Fruit fly (Drosophila melanogaster) S2 (cell line): ENCODE measurements around the gene CG6125.

Experiments
- CG8478 ChIP-seq: fragments of >200 bp; optimal IDR thresholded peaks from 2 replicates; lab custom pipeline; 2018
- CTCF ChIP-seq, 2 experiments: fragments of >200 bp; optimal IDR thresholded peaks; 2 replicates each; lab custom pipeline; 2018

The CG6125 gene

DNA sequence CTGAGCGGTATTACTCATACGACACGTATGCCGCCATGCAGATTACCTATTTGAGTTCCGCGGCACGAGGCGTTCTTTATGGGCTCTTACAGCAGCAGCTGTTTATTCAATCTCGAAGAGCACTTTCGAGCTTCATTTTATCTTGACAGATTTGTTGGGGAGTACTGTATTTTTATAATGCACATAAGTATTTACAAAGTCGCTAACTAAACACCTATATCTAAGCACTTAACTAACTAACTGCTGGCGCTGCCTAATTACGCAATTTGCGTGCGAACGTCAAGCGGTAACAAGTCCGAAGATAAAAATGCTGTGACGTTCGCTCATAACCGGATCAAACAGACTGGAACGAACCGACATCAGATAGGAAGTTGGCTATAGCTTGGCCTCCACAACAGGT, 4.2 kb downstream of the CG6125 start:
- TF ChIP-seq CTCF (optimal IDR thresholded peaks at IDR 0.05; lab: Kevin White, UChicago) (no peak), CG8478 (lab: Kevin White, UChicago) (no peak)

DNA sequence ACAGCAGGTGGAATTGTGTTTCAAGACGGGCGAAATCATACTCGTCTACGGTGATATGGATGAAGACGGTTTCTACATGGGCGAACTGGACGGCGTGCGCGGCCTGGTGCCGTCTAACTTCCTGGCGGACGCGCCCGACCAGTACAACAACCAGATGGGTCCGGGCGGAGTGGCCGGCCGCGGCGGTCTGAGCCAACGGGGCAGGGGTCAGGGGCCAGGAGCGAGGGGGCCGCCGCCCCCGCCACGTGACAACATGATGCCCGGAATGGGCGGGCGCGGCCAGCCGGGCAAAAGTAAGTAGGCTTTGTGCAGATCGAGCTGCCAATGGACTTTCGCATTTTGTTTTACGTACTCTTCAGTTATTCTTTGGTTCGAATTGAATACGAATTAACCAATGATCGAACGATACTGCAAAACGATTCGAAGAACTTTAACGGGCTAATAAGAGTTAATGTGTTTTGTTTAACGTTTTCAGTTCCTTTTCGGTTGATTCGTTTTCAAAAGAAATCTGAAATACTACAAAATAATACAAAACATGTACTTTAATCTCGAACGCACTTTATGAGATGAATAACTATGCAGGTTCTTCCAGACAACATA, 13.6 kb downstream of the CG6125 start:
- TF ChIP-seq CTCF (optimal IDR thresholded peaks at IDR 0.05; lab: Kevin White, UChicago) (no peak), CG8478 (lab: Kevin White, UChicago) (no peak)

DNA sequence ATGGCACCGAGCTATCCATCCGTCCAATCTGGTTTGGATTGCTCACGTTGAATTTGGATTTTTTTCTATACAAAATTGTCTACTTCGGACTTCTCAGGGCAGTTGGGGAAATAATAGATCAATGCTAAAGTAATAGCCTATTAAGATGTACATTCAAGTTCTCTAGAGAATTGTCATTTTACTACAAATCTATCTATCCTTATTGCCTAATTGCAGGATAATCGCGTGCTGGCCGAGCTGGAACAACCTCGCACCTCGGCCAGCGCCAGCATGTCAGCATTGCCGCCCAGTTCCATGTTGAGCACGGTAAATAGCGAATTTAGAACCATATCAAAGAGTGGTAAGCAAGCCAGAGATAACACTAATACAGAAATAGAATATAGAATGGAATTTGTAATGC, 24.0 kb downstream of the CG6125 start, which contains the start of gene h-cup:
TSS of gene h-cup (minus strand) at position 101 of the 400 bp plus-strand sequence.
- TF ChIP-seq CTCF (optimal IDR thresholded peaks at IDR 0.05; lab: Kevin White, UChicago) (no peak), CG8478 (lab: Kevin White, UChicago) (no peak)

DNA sequence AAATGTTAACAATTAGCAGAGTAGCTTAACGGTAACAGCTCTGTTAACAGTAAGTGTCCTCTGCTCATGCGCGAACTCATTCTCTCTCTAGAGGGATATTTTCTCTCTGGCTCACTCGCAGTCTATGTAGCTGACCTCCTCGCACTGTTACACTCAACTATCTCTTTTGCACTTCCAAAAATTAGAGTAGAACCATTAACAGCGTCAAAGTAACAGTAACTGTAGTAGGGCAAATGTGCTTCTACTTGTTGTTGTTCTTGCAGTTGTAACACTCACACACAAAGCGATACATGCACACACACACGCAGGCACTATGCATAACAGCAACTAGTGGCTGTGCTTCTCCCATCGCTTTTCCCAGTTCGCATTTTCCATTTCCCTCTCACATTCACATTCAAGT, 27.8 kb downstream of the CG6125 start:
- peak in 1 of 2 experiments; percentile 6 for TF ChIP-seq CTCF (optimal IDR thresholded peaks at IDR 0.05; lab: Kevin White, UChicago)
- no peak for TF ChIP-seq CG8478 (lab: Kevin White, UChicago)

DNA sequence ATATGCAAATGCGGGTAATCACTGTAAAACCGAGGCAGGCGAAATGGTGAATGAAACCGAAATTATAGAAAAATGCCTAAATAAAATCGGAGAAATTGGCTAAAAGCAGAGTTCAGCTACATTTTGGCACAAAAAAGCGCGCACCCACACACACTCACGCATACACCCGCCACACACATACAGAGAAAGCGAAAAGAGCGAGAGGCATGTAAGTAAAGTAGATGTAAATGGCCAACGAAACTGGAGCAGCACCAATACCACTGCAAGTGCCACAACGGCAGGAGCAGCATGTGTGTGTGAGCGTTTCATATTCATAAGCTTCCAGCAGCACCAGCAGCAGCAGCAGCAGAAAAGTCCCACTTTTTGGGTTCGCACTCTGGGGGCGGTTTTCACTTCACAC, 31.4 kb downstream of the CG6125 start:
- TF ChIP-seq CTCF (optimal IDR thresholded peaks at IDR 0.05; lab: Kevin White, UChicago) (no peak), CG8478 (lab: Kevin White, UChicago) (no peak)

DNA sequence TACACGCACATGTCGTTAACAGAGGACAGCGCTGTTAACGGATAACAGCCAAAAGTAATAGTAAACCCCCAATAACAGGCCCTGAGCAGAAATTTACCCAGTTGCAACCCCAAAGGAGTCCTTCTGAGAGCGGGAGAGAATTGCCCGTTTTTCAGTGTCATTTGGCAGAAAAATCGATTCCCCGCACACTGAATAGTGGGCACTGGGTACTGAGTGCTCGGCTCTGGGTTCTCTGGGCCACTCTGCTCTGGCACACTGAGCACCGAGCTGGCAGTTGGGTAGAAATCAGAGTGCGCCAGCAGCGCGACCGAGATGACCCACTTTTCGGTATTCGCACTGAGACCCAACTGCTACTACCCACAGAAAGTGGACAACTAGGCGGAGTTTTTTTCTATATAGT, 32.5 kb downstream of the CG6125 start, which contains the start of gene Rbp:
TSS of gene Rbp (plus strand) at position 239 of the 400 bp plus-strand sequence.
- TF ChIP-seq CTCF (optimal IDR thresholded peaks at IDR 0.05; lab: Kevin White, UChicago) (no peak), CG8478 (lab: Kevin White, UChicago) (no peak)

DNA sequence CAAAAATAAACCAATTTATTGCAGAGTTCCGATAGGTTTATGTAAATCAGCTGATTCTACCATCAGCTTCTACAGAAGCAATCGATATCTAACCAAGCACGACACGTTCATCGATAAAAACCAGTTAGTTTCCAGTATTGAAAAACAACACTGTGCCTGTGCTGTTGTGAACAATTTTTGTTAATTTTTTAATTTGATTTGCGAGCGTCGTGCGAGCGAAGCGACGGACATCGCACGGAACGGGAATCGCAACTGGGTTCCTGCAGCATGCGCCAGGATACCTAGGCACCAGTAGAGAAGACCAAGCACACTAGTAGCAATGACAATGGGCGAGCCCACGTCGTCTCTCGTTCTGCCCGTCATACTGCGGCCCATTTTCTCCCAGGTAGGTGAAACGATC, 35.0 kb downstream of the CG6125 start, which contains the start of the genes Ccm3 and CG6136:
TSS of gene Ccm3 (plus strand) at position 125 of the 400 bp plus-strand sequence.
TSS of gene CG6136 (minus strand) at position 380 of the 400 bp plus-strand sequence.
- TF ChIP-seq CG8478 (lab: Kevin White, UChicago) (no peak), CTCF (optimal IDR thresholded peaks at IDR 0.05; lab: Kevin White, UChicago) (peak in 1 of 2 experiments; percentile 2)

DNA sequence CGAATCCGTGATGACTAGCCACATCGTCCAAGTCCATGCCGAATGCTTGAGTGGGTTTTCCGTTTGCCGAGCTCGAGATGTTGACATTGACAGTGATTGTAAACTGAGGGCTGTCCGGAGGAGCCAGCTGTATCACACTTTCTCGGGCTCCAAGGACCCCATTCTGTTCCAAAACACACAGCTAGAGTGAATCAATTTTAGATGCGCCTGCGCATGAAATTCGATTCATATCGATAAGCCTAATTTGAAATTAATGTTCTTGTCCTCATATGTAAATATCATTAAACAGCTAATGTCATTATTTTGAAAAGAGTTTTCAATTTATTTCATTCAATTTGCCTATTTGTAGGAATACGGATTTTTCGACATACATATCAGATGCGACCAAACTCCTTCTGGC, 37.1 kb downstream of the CG6125 start, which contains the start of gene CG14868:
TSS of gene CG14868 (minus strand) at position 204 of the 400 bp plus-strand sequence.
- TF ChIP-seq CTCF (optimal IDR thresholded peaks at IDR 0.05; lab: Kevin White, UChicago) (no peak), CG8478 (lab: Kevin White, UChicago) (no peak)

DNA sequence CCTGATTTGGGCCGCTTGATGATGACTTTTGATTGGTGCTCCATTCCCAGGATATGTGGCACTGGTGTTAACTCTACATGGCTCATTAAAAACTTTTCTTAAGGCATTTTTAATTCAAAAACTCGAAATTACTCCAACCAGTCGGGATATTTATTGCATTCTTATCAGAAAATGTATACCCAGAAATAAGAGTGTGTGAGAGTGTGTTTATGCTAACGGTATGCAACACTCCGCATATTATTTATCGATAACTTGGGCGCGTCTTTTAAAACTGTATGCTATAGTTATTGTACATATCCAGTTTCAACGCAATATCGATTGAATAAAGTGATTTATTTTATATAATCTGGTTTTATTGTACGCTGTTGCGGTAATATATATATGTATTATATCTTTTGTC, 39.4 kb downstream of the CG6125 start, which contains the start of gene CG34404:
TSS of gene CG34404 (minus strand) at position 189 of the 400 bp plus-strand sequence.
- TF ChIP-seq CG8478 (lab: Kevin White, UChicago): no peak
- no peak for TF ChIP-seq CTCF (optimal IDR thresholded peaks at IDR 0.05; lab: Kevin White, UChicago)

DNA sequence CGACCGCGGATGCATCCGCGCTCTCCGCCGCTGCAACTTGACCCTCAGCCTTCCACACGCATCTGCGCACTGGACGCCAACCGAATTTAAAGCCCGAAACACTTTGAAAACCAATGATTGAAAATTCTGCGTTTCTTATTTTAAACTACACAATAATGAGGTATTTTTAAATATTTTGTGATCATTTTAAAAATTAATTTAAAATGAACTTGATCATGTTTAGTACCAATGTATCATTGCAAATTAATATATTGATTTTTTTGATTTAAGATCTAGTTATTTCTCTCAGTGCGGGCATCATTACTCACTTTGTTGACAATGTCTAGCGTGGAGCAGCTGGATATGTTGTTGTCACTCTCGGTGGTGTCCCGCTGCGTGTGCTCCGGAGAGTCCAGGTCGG, 40.0 kb downstream of the CG6125 start:
- TF ChIP-seq CG8478 (lab: Kevin White, UChicago) (no peak), CTCF (optimal IDR thresholded peaks at IDR 0.05; lab: Kevin White, UChicago) (no peak)

DNA sequence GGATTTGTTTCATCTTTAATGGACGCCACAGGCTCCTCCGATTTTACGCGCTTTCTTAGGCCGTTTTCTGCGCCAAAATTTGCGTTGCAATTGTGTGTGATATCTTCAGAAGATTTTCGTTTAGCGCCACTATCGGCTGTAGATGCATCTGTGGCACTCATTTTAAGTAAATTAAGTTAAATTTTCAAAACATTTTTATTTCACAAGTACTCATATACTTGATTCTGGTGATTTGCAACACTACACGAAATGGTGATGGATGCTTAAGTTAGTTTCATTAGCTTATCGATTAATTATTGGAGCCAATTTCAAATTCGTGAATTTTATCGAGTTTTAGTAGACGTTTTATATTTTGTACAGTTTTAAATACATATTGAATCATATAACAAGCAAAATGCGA, 43.3 kb downstream of the CG6125 start, which contains the start of gene CG6171:
TSS of gene CG6171 (minus strand) at position 250 of the 400 bp plus-strand sequence.
- TF ChIP-seq CTCF (optimal IDR thresholded peaks at IDR 0.05; lab: Kevin White, UChicago) (no peak), CG8478 (lab: Kevin White, UChicago) (no peak)

DNA sequence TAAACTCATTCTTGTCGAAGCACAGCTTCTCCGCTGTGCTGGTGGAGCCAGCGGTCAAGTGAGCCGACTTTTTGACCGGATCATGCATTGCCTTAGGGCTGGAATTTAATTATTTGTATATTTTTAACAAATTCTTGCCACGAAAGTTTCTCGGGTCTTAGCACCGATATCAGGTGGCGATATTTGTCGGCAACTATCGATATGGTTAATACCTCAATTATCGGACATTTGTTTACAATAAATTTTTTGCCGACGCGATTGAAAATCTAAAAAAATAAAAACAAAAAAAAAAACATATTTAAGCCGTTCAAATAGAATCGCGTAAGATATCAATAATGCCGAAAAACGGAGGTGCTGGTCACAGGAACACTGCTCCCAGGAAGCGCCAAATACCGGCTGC, 45.4 kb downstream of the CG6125 start, which contains the start of the genes Cog2 and Trax:
TSS of gene Cog2 (minus strand) at position 168 of the 400 bp plus-strand sequence.
TSS of gene Trax (plus strand) at position 203 of the 400 bp plus-strand sequence.
- TF ChIP-seq CTCF (optimal IDR thresholded peaks at IDR 0.05; lab: Kevin White, UChicago) (no peak), CG8478 (lab: Kevin White, UChicago) (no peak)

DNA sequence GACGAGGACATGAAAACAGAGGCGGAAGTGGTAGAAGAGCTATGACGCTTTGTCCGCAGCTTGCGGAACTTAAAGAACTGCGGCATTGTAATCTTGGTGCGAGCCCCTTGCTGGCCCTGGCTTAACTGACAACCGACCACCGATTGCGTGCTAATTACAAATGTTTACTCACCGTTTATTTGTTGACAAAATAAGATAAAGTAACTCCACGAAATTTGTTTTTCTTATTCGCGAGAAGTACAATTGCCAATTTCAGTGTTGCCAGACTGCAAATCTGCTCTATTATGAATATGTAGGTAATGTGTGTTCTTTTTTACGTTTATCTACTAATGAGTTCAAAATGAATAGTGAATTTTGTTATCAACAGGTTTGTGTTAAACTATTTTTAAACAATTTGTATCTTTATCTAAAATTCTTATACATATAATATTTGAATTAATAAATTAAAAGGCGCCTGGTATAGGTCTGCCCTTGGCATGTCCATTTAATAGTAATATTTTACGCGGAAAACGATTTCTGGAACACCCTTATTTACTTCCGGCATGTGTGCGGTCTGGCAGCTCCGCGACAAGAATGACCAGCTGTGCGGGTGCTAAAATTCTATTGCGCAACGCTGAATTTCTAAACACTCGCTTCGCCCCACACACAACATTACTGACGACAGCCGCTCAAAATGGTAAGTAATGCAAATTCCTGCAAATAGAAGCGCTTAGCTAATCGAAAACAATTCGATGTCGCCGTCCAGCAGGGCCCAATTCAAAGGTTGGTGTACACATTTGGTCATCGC, 50.0 kb downstream of the CG6125 start, which contains the start of the genes Atg4b and Hibch:
TSS of gene Atg4b (minus strand) at position 280 of the 787 bp plus-strand sequence.
TSS of gene Hibch (plus strand) at position 585 of the 787 bp plus-strand sequence.
- TF ChIP-seq CTCF (optimal IDR thresholded peaks at IDR 0.05; lab: Kevin White, UChicago) (no peak), CG8478 (lab: Kevin White, UChicago) (no peak)

DNA sequence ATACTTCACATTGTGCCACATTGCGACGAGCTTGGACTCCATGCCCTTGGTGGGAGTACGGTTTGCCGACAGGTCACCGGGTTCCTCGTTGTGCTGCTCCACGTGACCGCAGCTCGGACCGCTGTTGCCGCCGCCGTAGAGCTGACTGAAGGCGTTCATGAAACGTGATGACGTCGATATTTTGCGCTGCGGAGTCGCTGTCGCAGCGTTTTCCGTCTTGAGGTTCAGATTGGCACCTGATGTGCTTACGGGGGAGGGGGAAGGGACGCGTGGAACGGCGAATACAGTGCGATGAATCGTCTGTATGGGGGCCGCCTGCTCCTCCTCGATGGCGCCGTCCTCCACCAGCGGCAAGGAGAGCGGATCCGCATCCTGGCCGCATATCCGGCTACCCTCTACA, 50.7 kb downstream of the CG6125 start:
- TF ChIP-seq CTCF (optimal IDR thresholded peaks at IDR 0.05; lab: Kevin White, UChicago) (no peak), CG8478 (lab: Kevin White, UChicago) (no peak)
